Fruit fly (Drosophila melanogaster): ENCODE results near the gene Marcal1.
A peak's percentile ranks its signal among the peaks of the same experiment; 100 is the strongest.

Gene Marcal1

DNA sequence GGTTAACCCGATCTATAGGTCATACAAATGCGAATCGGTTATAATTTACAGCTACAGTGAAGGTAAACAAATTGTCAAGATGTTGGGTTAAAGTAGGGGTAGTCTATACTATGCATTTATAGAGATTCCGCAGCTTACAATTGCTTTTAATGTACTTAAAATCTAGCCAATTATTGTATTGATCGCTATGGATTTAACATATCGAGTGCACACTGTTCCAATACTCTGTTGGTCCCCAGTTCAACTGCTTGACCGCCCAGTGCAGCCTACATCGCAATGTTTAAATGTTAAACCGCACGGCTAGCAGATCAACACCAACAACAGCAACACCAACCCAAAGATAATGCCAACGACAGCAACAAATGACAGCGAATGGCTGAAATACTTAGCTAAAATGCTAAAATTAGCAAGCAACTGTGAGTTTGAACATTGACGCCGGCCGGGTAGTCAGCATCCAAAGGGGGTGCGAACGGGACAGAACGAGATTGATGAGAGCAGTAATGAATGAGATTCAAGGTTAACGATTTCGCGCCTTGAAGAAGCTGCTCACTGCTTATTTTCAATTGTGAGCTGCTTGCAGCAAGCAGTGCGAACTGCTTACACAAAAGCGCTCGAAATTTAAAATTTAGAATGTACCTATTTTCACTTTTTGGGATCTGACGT lies 45.7 kb downstream of the Marcal1 start (continued):
- TF ChIP-seq CG11695 (GFP tag; IDR thresholded peaks at IDR 0.05), result peak; percentile 6; the same call in 1 of the 3 replicates
- peak; percentile 61 for TF ChIP-seq Drgx (GFP tag; IDR thresholded peaks at IDR 0.05)
- peak; percentile 24; the same call in 1 of the 2 replicates for TF ChIP-seq CG14667 (GFP tag; IDR thresholded peaks at IDR 0.05)
- TF ChIP-seq sug (tag; optimal IDR thresholded peaks at IDR 0.05), result peak; percentile 41
- TF ChIP-seq H15 (GFP tag; IDR thresholded peaks at IDR 0.05), result peak; percentile 48; the same call in 2 of the 3 replicates
- TF ChIP-seq lov (optimal IDR thresholded peaks at IDR 0.05), result no peak
- TF ChIP-seq lov (GFP tag; IDR thresholded peaks at IDR 0.05), result peak; percentile 73; the same call in 2 of the 3 replicates
- TF ChIP-seq mld (GFP tag; IDR thresholded peaks at IDR 0.05; ENCODE audit: partially characterized antibody), result no peak
- TF ChIP-seq HmgZ (tag; optimal IDR thresholded peaks at IDR 0.05), result peak; percentile 17
- no peak for TF ChIP-seq lilli (GFP tag; optimal IDR thresholded peaks at IDR 0.05)
- no peak for TF ChIP-seq gcm (GFP tag; optimal IDR thresholded peaks at IDR 0.05)
- TF ChIP-seq CG15479 (GFP tag; optimal IDR thresholded peaks at IDR 0.05), result no peak
- TF ChIP-seq CG17829 (tag; optimal IDR thresholded peaks at IDR 0.05), result no peak
- peak; percentile 29; the same call in 1 of the 2 replicates for TF ChIP-seq CG4404 (GFP tag; IDR thresholded peaks at IDR 0.05)
- TF ChIP-seq maf-S (GFP tag; optimal IDR thresholded peaks at IDR 0.05), result no peak
- TF ChIP-seq repo (GFP tag; optimal IDR thresholded peaks at IDR 0.05), result no peak
- peak; percentile 41; the same call in 1 of the 2 replicates for TF ChIP-seq esg (GFP tag; conservative IDR thresholded peaks at IDR 0.05)
- peak; percentile 28; the same call in 1 of the 3 replicates for TF ChIP-seq ken (GFP tag; IDR thresholded peaks at IDR 0.05)
- TF ChIP-seq CG12071 (GFP tag; optimal IDR thresholded peaks at IDR 0.05), result no peak
- TF ChIP-seq Usf (GFP tag; optimal IDR thresholded peaks at IDR 0.05), result no peak
- TF ChIP-seq CG7963 (GFP tag; IDR thresholded peaks at IDR 0.05; ENCODE audit: partially characterized antibody), result 0 out of 3 replicates have a peak, but pooled peaks have one; percentile 31
- peak; percentile 21 for TF ChIP-seq yki (optimal IDR thresholded peaks at IDR 0.05)
- TF ChIP-seq chinmo (GFP tag; IDR thresholded peaks at IDR 0.05; ENCODE audit: partially characterized antibody), result peak; percentile 96
- peak; percentile 77 for TF ChIP-seq Myb (GFP tag; optimal IDR thresholded peaks at IDR 0.05)
- TF ChIP-seq Abd-B (GFP tag; optimal IDR thresholded peaks at IDR 0.05), result peak; percentile 72
- TF ChIP-seq ash1 (GFP tag; optimal IDR thresholded peaks at IDR 0.05), result no peak
- TF ChIP-seq CG17361 (GFP tag; IDR thresholded peaks at IDR 0.05), result peak; percentile 5; the same call in 1 of the 3 replicates
- TF ChIP-seq oc (tag; optimal IDR thresholded peaks at IDR 0.05), result no peak
- no peak; the same call in 2 of the 3 replicates for TF ChIP-seq so (GFP tag; IDR thresholded peaks at IDR 0.05)
- peak; percentile 72 for TF ChIP-seq CG13894 (tag; optimal IDR thresholded peaks at IDR 0.05)
- TF ChIP-seq ftz-f1 (GFP tag; optimal IDR thresholded peaks at IDR 0.05), result peak; percentile 100
- TF ChIP-seq CG10565 (GFP tag; optimal IDR thresholded peaks at IDR 0.05), result no peak
- TF ChIP-seq Optix (GFP tag; IDR thresholded peaks at IDR 0.05), result peak; percentile 23; the same call in 2 of the 3 replicates
- peak; percentile 81 for TF ChIP-seq HmgD (GFP tag; optimal IDR thresholded peaks at IDR 0.05)
- TF ChIP-seq ap (GFP tag; IDR thresholded peaks at IDR 0.05), result peak; percentile 53; the same call in 1 of the 2 replicates
- peak; percentile 21 for TF ChIP-seq CG12769 (tag; optimal IDR thresholded peaks at IDR 0.05)
- peak; percentile 52; the same call in 1 of the 2 replicates for TF ChIP-seq CG8765 (GFP tag; IDR thresholded peaks at IDR 0.05)
- 0 out of 2 replicates have a peak, but pooled peaks have one; percentile 43 for TF ChIP-seq aop (GFP tag; IDR thresholded peaks at IDR 0.05)
- peak; percentile 47; the same call in 1 of the 2 replicates for TF ChIP-seq MBD-R2 (GFP tag; IDR thresholded peaks at IDR 0.05)
- peak in 1 of 2 experiments; percentile 98 for TF ChIP-seq Dfd (GFP tag; optimal IDR thresholded peaks at IDR 0.05)
- no peak for TF ChIP-seq Jarid2 (GFP tag; optimal IDR thresholded peaks at IDR 0.05)
- TF ChIP-seq sqz (GFP tag; optimal IDR thresholded peaks at IDR 0.05), result no peak
- TF ChIP-seq CG8290 (GFP tag; optimal IDR thresholded peaks at IDR 0.05), result peak; percentile 89
- peak; percentile 2 to 81 for TF ChIP-seq CG8290 (tag; optimal IDR thresholded peaks at IDR 0.05)
- TF ChIP-seq Spps (tag; optimal IDR thresholded peaks at IDR 0.05), result no peak
- peak; percentile 75 for TF ChIP-seq sd (tag; optimal IDR thresholded peaks at IDR 0.05)
- TF ChIP-seq pzg (GFP tag; optimal IDR thresholded peaks at IDR 0.05), result peak; percentile 17
- peak; percentile 34 for TF ChIP-seq cad (GFP tag; optimal IDR thresholded peaks at IDR 0.05)
- peak; percentile 93 for TF ChIP-seq CG2199 (GFP tag; IDR thresholded peaks at IDR 0.05)

Data from whole organism, embryonic.